Fruit fly (Drosophila melanogaster) whole organism, embryonic: ENCODE measurements around the gene Gga.

Experiments
- Aef1 ChIP-seq: fragments of 200-800 bp; sonication (Bioruptor generic); IDR thresholded peaks from 3 replicates; pipeline ENCODE4 v1.3.6; 2022; ENCODE audit warnings: missing biosample characterization, missing genetic modification characterization
- Atf3 ChIP-seq: fragments of 200-800 bp; sonication (Bioruptor generic); optimal IDR thresholded peaks from 3 replicates; lab custom pipeline; 2016; ENCODE audit warnings: missing biosample characterization, missing genetic modification characterization
- B-H2 ChIP-seq: fragments of 200-800 bp; sonication (Bioruptor generic); optimal IDR thresholded peaks from 2 replicates; lab custom pipeline; 2018; ENCODE audit warnings: missing biosample characterization, mild to moderate bottlenecking, missing genetic modification characterization
- CG1024 ChIP-seq: fragments of 200-800 bp; sonication (Bioruptor generic); IDR thresholded peaks from 2 replicates; pipeline ENCODE4 v1.3.6; 2022; ENCODE audit warnings: missing biosample characterization, missing genetic modification characterization
- CG14441 ChIP-seq: fragments of 200-800 bp; sonication (Bioruptor generic); IDR thresholded peaks from 2 replicates; pipeline ENCODE4 v1.3.6; 2022; ENCODE audit warnings: missing biosample characterization, missing genetic modification characterization
- CG17385 ChIP-seq: fragments of 200-800 bp; sonication (Bioruptor generic); optimal IDR thresholded peaks from 3 replicates; lab custom pipeline; 2018; ENCODE audit warnings: missing biosample characterization, mild to moderate bottlenecking, missing genetic modification characterization
- CG18011 ChIP-seq: fragments of 200-800 bp; sonication (Bioruptor generic); optimal IDR thresholded peaks from 2 replicates; lab custom pipeline; 2017; ENCODE audit warnings: missing biosample characterization, missing genetic modification characterization, mild to moderate bottlenecking, moderate library complexity, missing genotype
- CG2116 ChIP-seq: fragments of 200-800 bp; sonication (Bioruptor generic); optimal IDR thresholded peaks from 3 replicates; lab custom pipeline; 2018; ENCODE audit warnings: missing biosample characterization, mild to moderate bottlenecking, missing genetic modification characterization
- CG2120 ChIP-seq: fragments of 200-800 bp; sonication (Bioruptor generic); optimal IDR thresholded peaks from 3 replicates; lab custom pipeline; 2016; ENCODE audit warnings: missing biosample characterization, missing genetic modification characterization
- CG34422 ChIP-seq: fragments of 200-800 bp; sonication (Bioruptor generic); IDR thresholded peaks from 3 replicates; pipeline ENCODE4 v1.3.6; 2022; ENCODE audit warnings: missing biosample characterization, missing genetic modification characterization
- CG4707 ChIP-seq: fragments of 200-800 bp; sonication (Bioruptor generic); optimal IDR thresholded peaks from 2 replicates; lab custom pipeline; 2018; ENCODE audit warnings: missing biosample characterization, mild to moderate bottlenecking, missing genetic modification characterization, moderate library complexity
- CG5245 ChIP-seq: fragments of 200-800 bp; sonication (Bioruptor generic); optimal IDR thresholded peaks from 3 replicates; lab custom pipeline; 2016; ENCODE audit warnings: missing biosample characterization, missing genetic modification characterization
- CG6272 ChIP-seq: fragments of 200-800 bp; sonication (Bioruptor generic); IDR thresholded peaks from 2 replicates; pipeline ENCODE4 v1.3.6; 2022; ENCODE audit warnings: missing biosample characterization, missing genetic modification characterization
- CG6689 ChIP-seq: fragments of 200-800 bp; sonication (Bioruptor generic); IDR thresholded peaks from 2 replicates; pipeline ENCODE4 v1.3.6; 2022; ENCODE audit warnings: missing biosample characterization, missing genetic modification characterization
- CG6813 ChIP-seq: fragments of 200-800 bp; sonication (Bioruptor generic); optimal IDR thresholded peaks from 2 replicates; lab custom pipeline; 2017; ENCODE audit warnings: missing biosample characterization, missing genetic modification characterization, mild to moderate bottlenecking, moderate library complexity, missing genetic modification reagents
- CG7928 ChIP-seq: fragments of 200-800 bp; sonication (Bioruptor generic); optimal IDR thresholded peaks from 2 replicates; lab custom pipeline; 2017; ENCODE audit warnings: missing biosample characterization, mild to moderate bottlenecking, missing genetic modification characterization
- CG8089 ChIP-seq: fragments of 200-800 bp; sonication (Bioruptor generic); optimal IDR thresholded peaks from 3 replicates; lab custom pipeline; 2016; ENCODE audit warnings: missing biosample characterization, missing genetic modification characterization
- CG9609 ChIP-seq: fragments of 200-800 bp; sonication (Bioruptor generic); optimal IDR thresholded peaks from 3 replicates; lab custom pipeline; 2016; ENCODE audit warnings: missing biosample characterization, missing genetic modification characterization
- Chrac-16 ChIP-seq: fragments of 200-800 bp; sonication (Bioruptor generic); optimal IDR thresholded peaks from 3 replicates; lab custom pipeline; 2016; ENCODE audit warnings: missing biosample characterization, missing genetic modification characterization
- Dbx ChIP-seq: fragments of 200-800 bp; sonication (Bioruptor generic); IDR thresholded peaks from 3 replicates; pipeline ENCODE4 v1.3.6; 2022; ENCODE audit warnings: missing biosample characterization, missing genetic modification characterization
- Dek ChIP-seq: fragments of 200-800 bp; sonication (Bioruptor generic); optimal IDR thresholded peaks from 3 replicates; lab custom pipeline; 2019; ENCODE audit warnings: missing biosample characterization, mild to moderate bottlenecking, missing genetic modification characterization, moderate library complexity
- Dp ChIP-seq: fragments of 200-800 bp; sonication (Bioruptor generic); optimal IDR thresholded peaks from 2 replicates; lab custom pipeline; 2018; ENCODE audit warnings: missing biosample characterization, mild to moderate bottlenecking, missing genetic modification characterization, moderate library complexity
- E2f2 ChIP-seq: fragments of 200-800 bp; sonication (Bioruptor generic); IDR thresholded peaks from 2 replicates; pipeline ENCODE4 v1.3.6; 2022; ENCODE audit warnings: missing biosample characterization, missing genetic modification characterization
- ERR ChIP-seq: fragments of 200-800 bp; sonication (Bioruptor generic); optimal IDR thresholded peaks from 2 replicates; lab custom pipeline; 2016; ENCODE audit warnings: missing biosample characterization, missing genetic modification characterization
- Ets65A ChIP-seq: fragments of 200-800 bp; sonication (Bioruptor generic); peaks from one replicate; lab custom pipeline; 2016; ENCODE audit warnings: missing biosample characterization, missing genetic modification characterization
- H2.0 ChIP-seq: fragments of 200-800 bp; sonication (Bioruptor generic); IDR thresholded peaks from 2 replicates; pipeline ENCODE4 v1.3.6; 2022; ENCODE audit warnings: missing biosample characterization, missing genetic modification characterization
- HLH4C ChIP-seq: fragments of 200-800 bp; sonication (Bioruptor generic); IDR thresholded peaks from 3 replicates; pipeline ENCODE4 v1.3.6; 2022; ENCODE audit warnings: missing biosample characterization, missing genetic modification characterization; ENCODE audit not compliant: partially characterized antibody
- HmgD ChIP-seq: fragments of 200-800 bp; sonication (Bioruptor generic); optimal IDR thresholded peaks from 3 replicates; lab custom pipeline; 2016; ENCODE audit warnings: missing biosample characterization, missing genetic modification characterization
- Hr78 ChIP-seq, 2 experiments: fragments of 200-800 bp in 1 of 2; fragments of >200 bp in 1 of 2; sonication (Bioruptor generic) in 1 of 2; optimal IDR thresholded peaks; 2 replicates each; lab custom pipeline; 2017 to 2019; ENCODE audit warnings: missing biosample characterization in 2 of 2, missing genetic modification characterization in 2 of 2, mild to moderate bottlenecking in 1 of 2, moderate library complexity in 1 of 2
- Jarid2 ChIP-seq: fragments of 200-800 bp; sonication (Bioruptor generic); optimal IDR thresholded peaks from 3 replicates; lab custom pipeline; 2017; ENCODE audit warnings: mild to moderate bottlenecking, missing biosample characterization, missing genetic modification reagents, missing genetic modification characterization
- MBD-R2 ChIP-seq: fragments of 200-800 bp; sonication (Bioruptor generic); IDR thresholded peaks from 2 replicates; pipeline ENCODE4 v1.3.6; 2022; ENCODE audit warnings: missing biosample characterization, missing genetic modification characterization
- Med ChIP-seq: fragments of 200-800 bp; sonication (Bioruptor generic); peaks from one replicate; lab custom pipeline; 2016; ENCODE audit warnings: missing biosample characterization, missing genetic modification characterization, mild to moderate bottlenecking, inconsistent platforms, moderate library complexity
- Meics ChIP-seq: fragments of 200-800 bp; sonication (Bioruptor generic); optimal IDR thresholded peaks from 2 replicates; lab custom pipeline; 2017; ENCODE audit warnings: missing biosample characterization, mild to moderate bottlenecking, missing genetic modification characterization
- Spps ChIP-seq: fragments of 200-800 bp; sonication (Bioruptor generic); optimal IDR thresholded peaks from 2 replicates; lab custom pipeline; 2018; ENCODE audit warnings: missing biosample characterization, mild to moderate bottlenecking, missing genetic modification characterization
- ab ChIP-seq: fragments of 200-800 bp; sonication (Bioruptor generic); optimal IDR thresholded peaks from 2 replicates; lab custom pipeline; 2016; ENCODE audit warnings: missing biosample characterization, missing genetic modification characterization
- amos ChIP-seq: fragments of 200-800 bp; sonication (Bioruptor generic); IDR thresholded peaks from 2 replicates; pipeline ENCODE4 v1.3.6; 2022; ENCODE audit warnings: missing biosample characterization, missing genetic modification characterization; ENCODE audit not compliant: partially characterized antibody
- btn ChIP-seq: fragments of 200-800 bp; sonication (Bioruptor generic); optimal IDR thresholded peaks from 2 replicates; lab custom pipeline; 2016; ENCODE audit warnings: missing biosample characterization, missing genetic modification characterization
- cato ChIP-seq: fragments of 200-800 bp; sonication (Bioruptor generic); optimal IDR thresholded peaks from 2 replicates; lab custom pipeline; 2016; ENCODE audit warnings: missing biosample characterization, missing genetic modification characterization, borderline replicate concordance
- cwo ChIP-seq: fragments of 200-800 bp; sonication (Bioruptor generic); optimal IDR thresholded peaks from 3 replicates; lab custom pipeline; 2017; ENCODE audit warnings: missing biosample characterization, missing genetic modification characterization, mild to moderate bottlenecking, moderate library complexity, missing genetic modification reagents
- dmrt11E ChIP-seq: fragments of 200-800 bp; sonication (Bioruptor generic); optimal IDR thresholded peaks from 3 replicates; lab custom pipeline; 2018; ENCODE audit warnings: missing biosample characterization, mild to moderate bottlenecking, missing genetic modification characterization, moderate library complexity
- exex ChIP-seq: fragments of 200-800 bp; sonication (Bioruptor generic); optimal IDR thresholded peaks from 4 replicates; lab custom pipeline; 2018; ENCODE audit warnings: missing biosample characterization, mild to moderate bottlenecking, missing genetic modification characterization, moderate library complexity
- lab ChIP-seq: fragments of 200-800 bp; sonication (Bioruptor generic); optimal IDR thresholded peaks from 3 replicates; lab custom pipeline; 2017; ENCODE audit warnings: missing biosample characterization, missing genetic modification characterization, mild to moderate bottlenecking, moderate library complexity, missing genetic modification reagents
- luna ChIP-seq: fragments of 200-800 bp; sonication (Bioruptor generic); optimal IDR thresholded peaks from 2 replicates; lab custom pipeline; 2016; ENCODE audit warnings: missing biosample characterization, missing genetic modification characterization
- nerfin-1 ChIP-seq: fragments of 200-800 bp; sonication (Bioruptor generic); optimal IDR thresholded peaks from 3 replicates; lab custom pipeline; 2019; ENCODE audit warnings: missing biosample characterization, mild to moderate bottlenecking, missing genetic modification characterization, moderate library complexity
- pum ChIP-seq: fragments of 200-800 bp; sonication (Bioruptor generic); optimal IDR thresholded peaks from 2 replicates; lab custom pipeline; 2016; ENCODE audit warnings: missing biosample characterization, missing genetic modification characterization
- ranshi ChIP-seq: fragments of 200-800 bp; sonication (Bioruptor generic); IDR thresholded peaks from 2 replicates; pipeline ENCODE4 v1.3.6; 2022; ENCODE audit warnings: missing biosample characterization, missing genetic modification characterization
- rib ChIP-seq: fragments of 200-800 bp; sonication (Bioruptor generic); IDR thresholded peaks from 2 replicates; pipeline ENCODE4 v1.3.6; 2022; ENCODE audit warnings: missing biosample characterization, missing genetic modification characterization
- sim ChIP-seq: fragments of 200-800 bp; sonication (Bioruptor generic); IDR thresholded peaks from 2 replicates; pipeline ENCODE4 v1.3.6; 2022; ENCODE audit warnings: missing biosample characterization, missing genetic modification characterization
- slbo ChIP-seq: fragments of 200-800 bp; sonication (Bioruptor generic); IDR thresholded peaks from 2 replicates; pipeline ENCODE4 v1.3.6; 2022; ENCODE audit warnings: missing biosample characterization, missing genetic modification characterization
- tio ChIP-seq: fragments of 200-800 bp; sonication (Bioruptor generic); optimal IDR thresholded peaks from 2 replicates; lab custom pipeline; 2017; ENCODE audit warnings: missing biosample characterization, missing genetic modification characterization, inconsistent platforms
- ttk ChIP-seq: fragments of 200-800 bp; sonication (Bioruptor generic); IDR thresholded peaks from 2 replicates; pipeline ENCODE4 v2.1.2; 2022; ENCODE audit warnings: missing biosample characterization, missing genetic modification characterization
- wek ChIP-seq: fragments of 200-800 bp; sonication (Bioruptor generic); optimal IDR thresholded peaks from 3 replicates; lab custom pipeline; 2018; ENCODE audit warnings: missing biosample characterization, mild to moderate bottlenecking, missing genetic modification characterization, moderate library complexity

Gene Gga

dm6 chrX:9579918-9580521 is 20.8 kb upstream of the Gga start, which contains the start of gene LPCAT (continued):
- TF ChIP-seq CG34422 (peak; percentile 81), Dbx (GFP tag; lab: Robert Waterston, UW) (peak; percentile 90), Spps (peak; percentile 48), CG2116 (GFP tag; lab: Kevin White, UChicago) (peak; percentile 38), Jarid2 (GFP tag; lab: Kevin White, UChicago) (peak; percentile 28), CG18011 (GFP tag; lab: Kevin White, UChicago) (peak; percentile 14), pum (GFP tag; lab: Kevin White, UChicago) (peak; percentile 83), exex (tag; lab: Kevin White, UChicago) (peak; percentile 23), CG6813 (GFP tag; lab: Kevin White, UChicago) (no peak), CG6272 (peak; percentile 80), Atf3 (peak; percentile 2), H2.0 (GFP tag; lab: Robert Waterston, UW) (peak; percentile 78), nerfin-1 (peak; percentile 46), ranshi (GFP tag; lab: Robert Waterston, UW) (peak; percentile 66; the same call in 1 of the 2 replicates), CG7928 (GFP tag; lab: Kevin White, UChicago) (peak; percentile 43), CG5245 (GFP tag; lab: Kevin White, UChicago) (peak; percentile 68), ttk (GFP tag; lab: Robert Waterston, UW) (peak; percentile 79), E2f2 (GFP tag; lab: Robert Waterston, UW) (peak; percentile 97), CG4707 (GFP tag; lab: Kevin White, UChicago) (no peak), Aef1 (GFP tag; lab: Robert Waterston, UW) (peak; percentile 86), amos (GFP tag; lab: Robert Waterston, UW) (peak; percentile 80; the same call in 1 of the 2 replicates), CG8089 (GFP tag; lab: Kevin White, UChicago) (peak; percentile 58), Chrac-16 (GFP tag; lab: Kevin White, UChicago) (peak; percentile 65), dmrt11E (tag; lab: Kevin White, UChicago) (peak; percentile 44), HmgD (GFP tag; lab: Kevin White, UChicago) (peak; percentile 79), ab (GFP tag; lab: Kevin White, UChicago) (peak; percentile 24), B-H2 (peak; percentile 86), CG9609 (peak; percentile 50), luna (GFP tag; lab: Kevin White, UChicago) (peak; percentile 10), btn (peak; percentile 12), tio (GFP tag; lab: Kevin White, UChicago) (no peak), CG14441 (GFP tag; lab: Robert Waterston, UW) (peak; percentile 81), CG17385 (peak; percentile 48), Dp (peak; percentile 86), sim (no peak), HLH4C (GFP tag; lab: Robert Waterston, UW) (peak; percentile 74), CG1024 (peak; percentile 54), Meics (peak; percentile 77)
- TF ChIP-seq, all 482 proteins: peak for 357

- TF ChIP-seq ERR (GFP tag; lab: Kevin White, UChicago) (peak; percentile 38), lab (peak; percentile 26), rib (GFP tag; lab: Robert Waterston, UW) (0 out of 2 replicates have a peak, but pooled peaks have one; percentile 17), cwo (GFP tag; lab: Kevin White, UChicago) (peak; percentile 61), slbo (peak; percentile 20; the same call in 1 of the 2 replicates), CG6689 (GFP tag; lab: Robert Waterston, UW) (0 out of 2 replicates have a peak, but pooled peaks have one; percentile 13), wek (GFP tag; lab: Kevin White, UChicago) (peak; percentile 61), MBD-R2 (no peak), Dek (tag; lab: Kevin White, UChicago) (no peak), Med (GFP tag; lab: Kevin White, UChicago) (peak; percentile 51), cato (GFP tag; lab: Kevin White, UChicago) (no peak), CG2120 (GFP tag; lab: Kevin White, UChicago) (peak; percentile 2), Ets65A (GFP tag; lab: Kevin White, UChicago) (peak; percentile 10), Hr78 (GFP tag; optimal IDR thresholded peaks at IDR 0.05; lab: Kevin White, UChicago) (peak in 1 of 2 experiments; percentile 57)
Measured at dm6 chrX:9580544-9580943, 20.3 kb upstream of the Gga start.
